Fruit fly (Drosophila melanogaster): ENCODE results near the gene mew.

The mew gene

DNA sequence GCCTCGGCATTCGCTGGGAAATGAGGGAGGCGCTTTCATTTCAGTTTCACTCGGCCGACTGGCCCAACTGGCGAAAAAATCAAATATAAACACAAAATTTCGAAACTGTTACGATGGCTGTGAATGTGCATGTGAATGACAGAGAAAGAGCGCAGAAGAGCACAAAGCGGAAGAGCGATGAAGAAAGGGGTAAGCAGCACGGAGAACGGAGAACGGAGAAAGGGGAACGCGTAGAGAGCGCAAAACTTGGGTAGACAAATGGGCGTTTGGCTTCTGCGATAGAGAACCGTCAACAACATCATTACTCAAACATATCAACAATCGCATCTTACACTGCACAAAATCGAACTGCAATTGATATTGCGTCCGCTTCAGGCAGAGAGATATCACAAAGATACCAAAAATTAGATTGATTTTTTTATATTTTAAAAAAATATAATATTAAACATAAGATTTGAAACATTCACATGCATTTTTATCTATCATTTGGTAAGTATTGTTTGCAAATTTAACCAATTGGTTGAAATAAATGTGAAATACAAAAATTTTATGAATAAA, 14.5 kb upstream of the mew start (continued):
- TF ChIP-seq vvl (GFP tag; IDR thresholded peaks at IDR 0.05) (peak; percentile 17; the same call in 1 of the 2 replicates), CG7786 (GFP tag; optimal IDR thresholded peaks at IDR 0.05) (no peak), CG2712 (tag; optimal IDR thresholded peaks at IDR 0.05) (peak; percentile 14), Stat92E (GFP tag; optimal IDR thresholded peaks at IDR 0.05) (no peak), CG14710 (tag; optimal IDR thresholded peaks at IDR 0.05) (no peak), CG15696 (tag; optimal IDR thresholded peaks at IDR 0.05) (no peak), CG10366 (GFP tag; IDR thresholded peaks at IDR 0.05) (no peak), Atf3 (GFP tag; optimal IDR thresholded peaks at IDR 0.05) (no peak), Side (GFP tag; optimal IDR thresholded peaks at IDR 0.05) (no peak), CG8089 (GFP tag; optimal IDR thresholded peaks at IDR 0.05) (no peak), unpg (GFP tag; optimal IDR thresholded peaks at IDR 0.05) (peak; percentile 32), unc-4 (GFP tag; IDR thresholded peaks at IDR 0.05; ENCODE audit: partially characterized antibody) (no peak), gt (GFP tag; IDR thresholded peaks at IDR 0.05) (no peak), gem (tag; optimal IDR thresholded peaks at IDR 0.05) (peak; percentile 50), CG31441 (GFP tag; IDR thresholded peaks at IDR 0.05) (no peak), pnt (GFP tag; optimal IDR thresholded peaks at IDR 0.05) (no peak), CG7271 (tag; optimal IDR thresholded peaks at IDR 0.05) (no peak), vnd (GFP tag; IDR thresholded peaks at IDR 0.05; ENCODE audit: partially characterized antibody) (no peak), ap (GFP tag; IDR thresholded peaks at IDR 0.05) (no peak), Dbx (GFP tag; IDR thresholded peaks at IDR 0.05) (no peak), Ets65A (GFP tag) (no peak), Pdp1 (GFP tag; optimal IDR thresholded peaks at IDR 0.05) (peak in 1 of 2 experiments; percentile 3), cas (GFP tag; IDR thresholded peaks at IDR 0.05) (no peak), crol (GFP tag; IDR thresholded peaks at IDR 0.05) (peak; percentile 48), Antp (GFP tag; optimal IDR thresholded peaks at IDR 0.05) (no peak), fd3F (GFP tag; optimal IDR thresholded peaks at IDR 0.05) (no peak)

DNA sequence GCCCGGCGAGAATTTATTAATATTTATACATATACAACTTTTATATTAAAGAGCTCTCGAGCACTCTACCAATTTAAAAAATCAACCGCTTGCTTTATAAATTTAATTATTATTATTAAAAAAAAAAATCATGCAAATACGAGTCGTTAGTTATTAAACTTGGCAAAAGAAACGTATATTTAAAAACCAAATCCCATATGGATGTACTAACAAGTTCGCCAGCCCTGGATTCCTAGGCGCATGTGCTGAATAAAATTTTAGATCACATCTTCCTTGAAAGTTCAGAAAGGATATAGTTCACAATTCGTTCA, 422 bp upstream of the mew start, which contains the start of gene comt:
TSS of gene comt (plus strand) at position 265 of the 311 bp plus-strand sequence.
- TF ChIP-seq CG14441 (GFP tag; IDR thresholded peaks at IDR 0.05) (peak; percentile 48; the same call in 1 of the 2 replicates), abd-A (tag; optimal IDR thresholded peaks at IDR 0.05) (no peak), CG10565 (GFP tag; optimal IDR thresholded peaks at IDR 0.05) (no peak), ash1 (GFP tag; optimal IDR thresholded peaks at IDR 0.05) (no peak), sd (tag; optimal IDR thresholded peaks at IDR 0.05) (no peak), toy (GFP tag; IDR thresholded peaks at IDR 0.05) (no peak), cas (GFP tag; IDR thresholded peaks at IDR 0.05) (no peak), CG13775 (GFP tag; optimal IDR thresholded peaks at IDR 0.05) (peak; percentile 73), yki (optimal IDR thresholded peaks at IDR 0.05) (no peak), shn (GFP tag; optimal IDR thresholded peaks at IDR 0.05) (no peak), CG17328 (GFP tag; IDR thresholded peaks at IDR 0.05) (peak; percentile 42; the same call in 1 of the 2 replicates), Bteb2 (GFP tag; optimal IDR thresholded peaks at IDR 0.05) (no peak), Doc3 (GFP tag; IDR thresholded peaks at IDR 0.05; ENCODE audit: partially characterized antibody) (no peak), NFAT (GFP tag; IDR thresholded peaks at IDR 0.05) (no peak), bigmax (GFP tag; optimal IDR thresholded peaks at IDR 0.05) (no peak), ind (GFP tag; optimal IDR thresholded peaks at IDR 0.05) (peak; percentile 40), Ssrp (tag; optimal IDR thresholded peaks at IDR 0.05) (peak; percentile 68), Elba2 (GFP tag; optimal IDR thresholded peaks at IDR 0.05) (no peak), Hr51 (GFP tag; optimal IDR thresholded peaks at IDR 0.05) (no peak), pan (optimal IDR thresholded peaks at IDR 0.05) (no peak), pan (GFP tag; optimal IDR thresholded peaks at IDR 0.05 in 1 of 2, IDR thresholded peaks at IDR 0.05 in 1 of 2) (peak in 1 of 2 experiments; percentile 63), usp (GFP tag; optimal IDR thresholded peaks at IDR 0.05) (no peak), Hmr (GFP tag; optimal IDR thresholded peaks at IDR 0.05) (no peak), ara (GFP tag; IDR thresholded peaks at IDR 0.05) (peak; percentile 63; the same call in 1 of the 2 replicates), HmgZ (tag; optimal IDR thresholded peaks at IDR 0.05) (no peak), sug (tag; optimal IDR thresholded peaks at IDR 0.05) (peak; percentile 34), Dek (tag; optimal IDR thresholded peaks at IDR 0.05) (peak; percentile 63), Stat92E (GFP tag; optimal IDR thresholded peaks at IDR 0.05) (no peak)
